Worm (Caenorhabditis elegans) whole organism, young adult: ENCODE results near the gene nspg-5.

Experiments used
- ama-1 ChIP-seq, 3 experiments: fragments of 150-350 bp in 1 of 3; sonication (generic microtip) in 2 of 3; optimal IDR thresholded peaks; 2 replicates each; lab custom pipeline; 2014 to 2018; ENCODE audit warnings: missing biosample characterization in 2 of 3, missing genetic modification characterization in 2 of 3, missing genetic modification reagents in 2 of 3
- dox-1 ChIP-seq: fragments of 200-800 bp; sonication (Bioruptor generic); IDR thresholded peaks from 2 replicates; pipeline ENCODE4 v1.3.6; 2022; ENCODE audit warnings: missing genetic modification reagents, missing genetic modification characterization, missing compliant biosample characterization
- dpff-1 ChIP-seq: sonication (generic microtip); optimal IDR thresholded peaks from 2 replicates; lab custom pipeline; 2017; ENCODE audit warnings: mild to moderate bottlenecking, missing genetic modification characterization, missing compliant biosample characterization
- dpl-1 ChIP-seq: fragments of 150-350 bp; optimal IDR thresholded peaks from 2 replicates; lab custom pipeline; 2014; ENCODE audit warnings: missing biosample characterization, missing genetic modification reagents, missing genetic modification characterization
- egl-18 ChIP-seq: fragments of 200-800 bp; sonication (Bioruptor generic); IDR thresholded peaks from 2 replicates; pipeline ENCODE4 v1.3.6; 2022; ENCODE audit warnings: missing genetic modification reagents, missing genetic modification characterization, missing compliant biosample characterization
- hlh-12 ChIP-seq: sonication (generic microtip); optimal IDR thresholded peaks from 2 replicates; lab custom pipeline; 2016; ENCODE audit warnings: missing genetic modification characterization, missing compliant biosample characterization
- lsy-27 ChIP-seq: sonication (generic microtip); optimal IDR thresholded peaks from 2 replicates; lab custom pipeline; 2017; ENCODE audit warnings: missing genetic modification characterization, mild to moderate bottlenecking, missing compliant biosample characterization, antibody characterized with exemption, missing genotype, borderline replicate concordance; ENCODE audit not compliant: insufficient read depth
- repo-1 ChIP-seq: sonication (generic microtip); optimal IDR thresholded peaks from 2 replicates; lab custom pipeline; 2017; ENCODE audit warnings: mild to moderate bottlenecking, missing genetic modification characterization, missing compliant biosample characterization
- snpc-1.1 ChIP-seq: sonication (generic microtip); optimal IDR thresholded peaks from 2 replicates; lab custom pipeline; 2017; ENCODE audit warnings: missing genetic modification characterization, mild to moderate bottlenecking, missing compliant biosample characterization, antibody characterized with exemption, moderate library complexity, missing genotype, missing genetic modification reagents; ENCODE audit not compliant: insufficient read depth
- snpc-4 ChIP-seq, 5 experiments: fragments of 150-350 bp in 1 of 5; sonication (generic microtip) in 4 of 5; optimal IDR thresholded peaks; 2 replicates each; lab custom pipeline; 2014 to 2018; ENCODE audit warnings: missing genetic modification characterization in 5 of 5, missing biosample characterization in 3 of 5, antibody characterized with exemption in 2 of 5, mild to moderate bottlenecking in 2 of 5, missing compliant biosample characterization in 2 of 5, missing genotype in 2 of 5, moderate library complexity in 2 of 5, missing genetic modification reagents in 1 of 5
- unc-130 ChIP-seq: sonication (generic microtip); optimal IDR thresholded peaks from 2 replicates; lab custom pipeline; 2016; ENCODE audit warnings: missing genetic modification reagents, missing genetic modification characterization, missing compliant biosample characterization

- TF ChIP-seq dpl-1 (GFP tag; lab: Kevin White, UChicago) (no peak), snpc-1.1 (tag; lab: Kevin White, UChicago) (no peak), egl-18 (GFP tag; lab: Robert Waterston, UW) (no peak), dpff-1 (tag; lab: Kevin White, UChicago) (no peak), dox-1 (no peak), repo-1 (tag; lab: Kevin White, UChicago) (no peak), hlh-12 (tag; lab: Kevin White, UChicago) (no peak), ama-1 (optimal IDR thresholded peaks at IDR 0.05; lab: Kevin White, UChicago) (no peak), ama-1 (GFP tag; optimal IDR thresholded peaks at IDR 0.05; lab: Kevin White, UChicago) (no peak), snpc-4 (GFP tag; optimal IDR thresholded peaks at IDR 0.05; lab: Kevin White, UChicago) (no peak), snpc-4 (tag; optimal IDR thresholded peaks at IDR 0.05; lab: Kevin White, UChicago) (no peak), unc-130 (GFP tag; lab: Kevin White, UChicago) (no peak), lsy-27 (no peak)
Observed at ce11 chrX:2943611-2944010, 38.2 kb upstream of the nspg-5 start.
